Worm (Caenorhabditis elegans) whole organism, midembryonic: ENCODE measurements around the gene F59B1.4.

Experiments
- T22C8.4 ChIP-seq: fragments of 200-800 bp; sonication (Bioruptor generic); IDR thresholded peaks from 2 replicates; pipeline ENCODE4 v1.3.6; 2022; ENCODE audit warnings: missing genetic modification characterization, missing compliant biosample characterization
- cog-1 ChIP-seq: sonication (generic microtip); optimal IDR thresholded peaks from 2 replicates; lab custom pipeline; 2016; ENCODE audit warnings: missing genetic modification characterization, missing compliant biosample characterization
- flt-1 ChIP-seq: fragments of 200-800 bp; sonication (Bioruptor generic); IDR thresholded peaks from 2 replicates; pipeline ENCODE4 v1.3.6; 2022; ENCODE audit warnings: missing genetic modification characterization, missing compliant biosample characterization
- klf-2 ChIP-seq: fragments of 200-800 bp; sonication (Bioruptor generic); conservative IDR thresholded peaks from 2 replicates; pipeline ENCODE4 v1.3.6; 2022; ENCODE audit warnings: missing genetic modification reagents, missing genetic modification characterization, missing compliant biosample characterization
- med-1 ChIP-seq: sonication (generic microtip); optimal IDR thresholded peaks from 2 replicates; lab custom pipeline; 2017; ENCODE audit warnings: missing genetic modification characterization, mild to moderate bottlenecking, missing compliant biosample characterization, antibody characterized with exemption, missing genetic modification reagents; ENCODE audit not compliant: insufficient read depth
- ref-1 ChIP-seq: fragments of 200-800 bp; sonication (Bioruptor generic); conservative IDR thresholded peaks from 2 replicates; pipeline ENCODE4 v1.3.6; 2022; ENCODE audit warnings: missing genetic modification reagents, missing genetic modification characterization, missing compliant biosample characterization
- tab-1 ChIP-seq: fragments of 200-800 bp; sonication (Bioruptor generic); IDR thresholded peaks from 2 replicates; pipeline ENCODE4 v1.3.6; 2022; ENCODE audit warnings: missing genetic modification characterization, missing compliant biosample characterization
- ztf-23 ChIP-seq: fragments of 200-800 bp; sonication (Bioruptor generic); IDR thresholded peaks from 2 replicates; pipeline ENCODE4 v1.3.6; 2022; ENCODE audit warnings: missing genetic modification reagents, missing genetic modification characterization, missing compliant biosample characterization
- ztf-29 ChIP-seq: fragments of 200-800 bp; sonication (Bioruptor generic); IDR thresholded peaks from 2 replicates; pipeline ENCODE4 v1.3.6; 2022; ENCODE audit warnings: missing genetic modification reagents, missing genetic modification characterization, missing compliant biosample characterization

The F59B1.4 gene

ce11 chrV:3626944-3627343 is at the start of gene F59B1.4:
Gene F59B1.4, minus strand, starts transcription at chrV:3627044.
- TF ChIP-seq klf-2 (no peak), cog-1 (no peak), ztf-23 (GFP tag; lab: Robert Waterston, UW) (no peak), ztf-29 (GFP tag; lab: Robert Waterston, UW) (no peak), flt-1 (GFP tag; lab: Robert Waterston, UW) (no peak), med-1 (GFP tag; lab: Kevin White, UChicago) (no peak), ref-1 (no peak), tab-1 (no peak), T22C8.4 (GFP tag; lab: Robert Waterston, UW) (no peak)

ce11 chrV:3673080-3673479 is 46.2 kb upstream of the F59B1.4 start, which contains the start of gene pals-33:
Gene pals-33, plus strand, starts transcription at chrV:3673380.
- TF ChIP-seq ref-1 (no peak), flt-1 (GFP tag; lab: Robert Waterston, UW) (no peak), ztf-23 (GFP tag; lab: Robert Waterston, UW) (no peak), med-1 (GFP tag; lab: Kevin White, UChicago) (no peak), klf-2 (no peak), tab-1 (no peak), T22C8.4 (GFP tag; lab: Robert Waterston, UW) (no peak), ztf-29 (GFP tag; lab: Robert Waterston, UW) (no peak), cog-1 (no peak)

- TF ChIP-seq ztf-29 (GFP tag; lab: Robert Waterston, UW) (no peak), tab-1 (no peak), T22C8.4 (GFP tag; lab: Robert Waterston, UW) (no peak), cog-1 (no peak), ref-1 (no peak), ztf-23 (GFP tag; lab: Robert Waterston, UW) (no peak), klf-2 (no peak), med-1 (GFP tag; lab: Kevin White, UChicago) (no peak), flt-1 (GFP tag; lab: Robert Waterston, UW) (no peak)
Observed at ce11 chrV:3670499-3670898, 43.7 kb upstream of the F59B1.4 start, which contains the start of gene Y39H10B.3. Gene Y39H10B.3, plus strand, starts transcription at chrV:3670799.

ce11 chrV:3668464-3668863 is 41.6 kb upstream of the F59B1.4 start, which contains the start of gene Y39H10B.2:
Gene Y39H10B.2, plus strand, starts transcription at chrV:3668764.
- TF ChIP-seq ztf-29 (GFP tag; lab: Robert Waterston, UW) (no peak), klf-2 (no peak), cog-1 (no peak), flt-1 (GFP tag; lab: Robert Waterston, UW) (no peak), T22C8.4 (GFP tag; lab: Robert Waterston, UW) (no peak), ref-1 (no peak), tab-1 (no peak)

- TF ChIP-seq flt-1 (GFP tag; lab: Robert Waterston, UW) = no peak
- no peak for TF ChIP-seq cog-1
- no peak for TF ChIP-seq klf-2
- no peak for TF ChIP-seq ztf-23 (GFP tag; lab: Robert Waterston, UW)
- no peak for TF ChIP-seq tab-1
- TF ChIP-seq T22C8.4 (GFP tag; lab: Robert Waterston, UW) = no peak
- TF ChIP-seq ztf-29 (GFP tag; lab: Robert Waterston, UW) = no peak
- TF ChIP-seq ref-1 = no peak
- TF ChIP-seq med-1 (GFP tag; lab: Kevin White, UChicago) = no peak
Observed at ce11 chrV:3666887-3667286, 40.0 kb upstream of the F59B1.4 start, which contains the start of gene str-113. Gene str-113, minus strand, starts transcription at chrV:3666987.

- TF ChIP-seq ztf-29 (GFP tag; lab: Robert Waterston, UW) (no peak), med-1 (GFP tag; lab: Kevin White, UChicago) (no peak), flt-1 (GFP tag; lab: Robert Waterston, UW) (no peak), cog-1 (no peak), ref-1 (no peak)
Observed at ce11 chrV:3659472-3659871, 32.6 kb upstream of the F59B1.4 start, which contains the start of gene acr-23. Gene acr-23, minus strand, starts transcription at chrV:3659572.

- TF ChIP-seq flt-1 (GFP tag; lab: Robert Waterston, UW) = no peak
- TF ChIP-seq ztf-23 (GFP tag; lab: Robert Waterston, UW) = no peak
- TF ChIP-seq med-1 (GFP tag; lab: Kevin White, UChicago) = no peak
- no peak for TF ChIP-seq klf-2
- no peak for TF ChIP-seq ref-1
- TF ChIP-seq cog-1 = no peak
- TF ChIP-seq tab-1 = no peak
- no peak for TF ChIP-seq ztf-29 (GFP tag; lab: Robert Waterston, UW)
- TF ChIP-seq T22C8.4 (GFP tag; lab: Robert Waterston, UW) = no peak
Observed at ce11 chrV:3649473-3649872, 22.6 kb upstream of the F59B1.4 start, which contains the start of gene str-114. Gene str-114, plus strand, starts transcription at chrV:3649773.

- TF ChIP-seq med-1 (GFP tag; lab: Kevin White, UChicago) = no peak
- no peak for TF ChIP-seq tab-1
- no peak for TF ChIP-seq ref-1
- no peak for TF ChIP-seq flt-1 (GFP tag; lab: Robert Waterston, UW)
- no peak for TF ChIP-seq cog-1
Observed at ce11 chrV:3647862-3648261, 21.0 kb upstream of the F59B1.4 start, which contains the start of gene F59B1.10. Gene F59B1.10, minus strand, starts transcription at chrV:3647962.

- TF ChIP-seq cog-1 (no peak), ztf-29 (GFP tag; lab: Robert Waterston, UW) (no peak), ref-1 (no peak), flt-1 (GFP tag; lab: Robert Waterston, UW) (no peak), tab-1 (no peak), T22C8.4 (GFP tag; lab: Robert Waterston, UW) (no peak), ztf-23 (GFP tag; lab: Robert Waterston, UW) (no peak), klf-2 (no peak), med-1 (GFP tag; lab: Kevin White, UChicago) (no peak)
Observed at ce11 chrV:3644193-3644693, 17.4 kb upstream of the F59B1.4 start, which contains the start of gene F59B1.8. Gene F59B1.8, minus strand, starts transcription at chrV:3644243.

- TF ChIP-seq med-1 (GFP tag; lab: Kevin White, UChicago) (no peak), ref-1 (no peak), klf-2 (no peak), flt-1 (GFP tag; lab: Robert Waterston, UW) (no peak), tab-1 (no peak), cog-1 (no peak), ztf-23 (GFP tag; lab: Robert Waterston, UW) (no peak), ztf-29 (GFP tag; lab: Robert Waterston, UW) (no peak)
Observed at ce11 chrV:3639873-3640272, 13.0 kb upstream of the F59B1.4 start.
